Worm (Caenorhabditis elegans) whole organism, dauer: ENCODE measurements around the gene stdh-2.

Source experiments
- unc-62 ChIP-seq: sonication (generic microtip); optimal IDR thresholded peaks from 2 replicates; lab custom pipeline; 2017; ENCODE audit warnings: missing biosample characterization, missing genetic modification reagents, missing genetic modification characterization

Gene stdh-2

ce11 chrV:16224027-16224426 is at the start of gene stdh-2:
Gene stdh-2, plus strand, starts transcription at chrV:16224327.
- no peak for TF ChIP-seq unc-62 (GFP tag; lab: Kevin White, UChicago)

- no peak for TF ChIP-seq unc-62 (GFP tag; lab: Kevin White, UChicago)
These were observed 48.9 kb upstream of the stdh-2 start for ce11 chrV:16175227-16175626.

ce11 chrV:16175757-16176156 is 48.4 kb upstream of the stdh-2 start, which contains the start of gene cyp-33D1:
Gene cyp-33D1, minus strand, starts transcription at chrV:16175857.
- TF ChIP-seq unc-62 (GFP tag; lab: Kevin White, UChicago) = no peak

ce11 chrV:16180350-16180749 is 43.8 kb upstream of the stdh-2 start, which contains the start of gene str-106:
Gene str-106, plus strand, starts transcription at chrV:16180650.
- no peak for TF ChIP-seq unc-62 (GFP tag; lab: Kevin White, UChicago)

- TF ChIP-seq unc-62 (GFP tag; lab: Kevin White, UChicago) = no peak
These were observed 42.0 kb upstream of the stdh-2 start, which contains the start of gene srz-13 for ce11 chrV:16182110-16182509. Gene srz-13, plus strand, starts transcription at chrV:16182410.

- TF ChIP-seq unc-62 (GFP tag; lab: Kevin White, UChicago) = no peak
These were observed 41.2 kb upstream of the stdh-2 start, which contains the start of gene srh-277 for ce11 chrV:16182918-16183317. Gene srh-277, plus strand, starts transcription at chrV:16183218.

- TF ChIP-seq unc-62 (GFP tag; lab: Kevin White, UChicago) = no peak
These were observed 40.8 kb upstream of the stdh-2 start, which contains the start of gene srz-14 for ce11 chrV:16183357-16183756. Gene srz-14, plus strand, starts transcription at chrV:16183657.

ce11 chrV:16190485-16190884 is 33.6 kb upstream of the stdh-2 start, which contains the start of gene srh-281:
Gene srh-281, plus strand, starts transcription at chrV:16190785.
- TF ChIP-seq unc-62 (GFP tag; lab: Kevin White, UChicago) = no peak

- no peak for TF ChIP-seq unc-62 (GFP tag; lab: Kevin White, UChicago)
These were observed 32.0 kb upstream of the stdh-2 start, which contains the start of gene srh-279 for ce11 chrV:16192114-16192513. Gene srh-279, plus strand, starts transcription at chrV:16192414.

ce11 chrV:16194639-16195038 is 29.5 kb upstream of the stdh-2 start, which contains the start of gene rabr-4:
Gene rabr-4, plus strand, starts transcription at chrV:16194939.
- no peak for TF ChIP-seq unc-62 (GFP tag; lab: Kevin White, UChicago)

ce11 chrV:16195379-16195778 is 28.7 kb upstream of the stdh-2 start, which contains the start of gene rabr-3:
Gene rabr-3, plus strand, starts transcription at chrV:16195679.
- no peak for TF ChIP-seq unc-62 (GFP tag; lab: Kevin White, UChicago)

ce11 chrV:16198016-16198415 is 26.1 kb upstream of the stdh-2 start, which contains the start of gene F11A5.5:
Gene F11A5.5, plus strand, starts transcription at chrV:16198316.
- no peak for TF ChIP-seq unc-62 (GFP tag; lab: Kevin White, UChicago)

- no peak for TF ChIP-seq unc-62 (GFP tag; lab: Kevin White, UChicago)
These were observed 22.4 kb upstream of the stdh-2 start, which contains the start of gene F11A5.17 for ce11 chrV:16201730-16202129. Gene F11A5.17, plus strand, starts transcription at chrV:16202030.

- no peak for TF ChIP-seq unc-62 (GFP tag; lab: Kevin White, UChicago)
These were observed 21.5 kb upstream of the stdh-2 start, which contains the start of gene F11A5.18 for ce11 chrV:16202618-16203017. Gene F11A5.18, plus strand, starts transcription at chrV:16202918.

ce11 chrV:16204888-16205287 is 19.2 kb upstream of the stdh-2 start, which contains the start of gene irld-26:
Gene irld-26, plus strand, starts transcription at chrV:16205188.
- TF ChIP-seq unc-62 (GFP tag; lab: Kevin White, UChicago) = no peak

ce11 chrV:16209837-16210236 is 14.3 kb upstream of the stdh-2 start, which contains the start of gene oac-15:
Gene oac-15, minus strand, starts transcription at chrV:16209937.
- TF ChIP-seq unc-62 (GFP tag; lab: Kevin White, UChicago) = no peak
